Fruit fly (Drosophila melanogaster) whole organism, embryonic: ENCODE results near the gene Bgb.

Experiments
- Adf1 ChIP-seq: fragments of 200-800 bp; sonication (Bioruptor generic); IDR thresholded peaks from 2 replicates; pipeline ENCODE4 v1.3.6; 2022; ENCODE audit warnings: missing biosample characterization, missing genetic modification characterization
- Asciz ChIP-seq: fragments of 200-800 bp; sonication (Bioruptor generic); optimal IDR thresholded peaks from 2 replicates; lab custom pipeline; 2017; ENCODE audit warnings: missing biosample characterization, mild to moderate bottlenecking, missing genetic modification characterization, missing genetic modification reagents
- Atf6 ChIP-seq: fragments of 200-800 bp; sonication (Bioruptor generic); IDR thresholded peaks from 2 replicates; pipeline ENCODE4 v1.3.6; 2022; ENCODE audit warnings: missing biosample characterization, missing genetic modification characterization
- Bdp1 ChIP-seq: fragments of 200-800 bp; sonication (Bioruptor generic); optimal IDR thresholded peaks from 3 replicates; lab custom pipeline; 2016; ENCODE audit warnings: missing biosample characterization, missing genetic modification characterization
- CG11560 ChIP-seq: fragments of 200-800 bp; sonication (Bioruptor generic); IDR thresholded peaks from 3 replicates; pipeline ENCODE4 v1.3.6; 2022; ENCODE audit warnings: missing biosample characterization, missing genetic modification characterization
- CG12071 ChIP-seq: fragments of 200-800 bp; sonication (Bioruptor generic); optimal IDR thresholded peaks from 3 replicates; lab custom pipeline; 2018; ENCODE audit warnings: missing biosample characterization, mild to moderate bottlenecking, missing genetic modification characterization
- CG14441 ChIP-seq: fragments of 200-800 bp; sonication (Bioruptor generic); IDR thresholded peaks from 2 replicates; pipeline ENCODE4 v1.3.6; 2022; ENCODE audit warnings: missing biosample characterization, missing genetic modification characterization
- CG14667 ChIP-seq: fragments of 200-800 bp; sonication (Bioruptor generic); IDR thresholded peaks from 2 replicates; pipeline ENCODE4 v1.3.6; 2022; ENCODE audit warnings: missing biosample characterization, missing genetic modification characterization
- CG15696 ChIP-seq: fragments of 200-800 bp; sonication (Bioruptor generic); optimal IDR thresholded peaks from 2 replicates; lab custom pipeline; 2019; ENCODE audit warnings: missing biosample characterization, mild to moderate bottlenecking, missing genetic modification characterization, moderate library complexity
- CG16779 ChIP-seq: fragments of 200-800 bp; sonication (Bioruptor generic); IDR thresholded peaks from 2 replicates; pipeline ENCODE4 v1.3.6; 2022; ENCODE audit warnings: missing biosample characterization, missing genetic modification characterization
- CG2199 ChIP-seq: fragments of 200-800 bp; sonication (Bioruptor generic); IDR thresholded peaks from 3 replicates; pipeline ENCODE4 v1.3.6; 2022; ENCODE audit warnings: missing biosample characterization, missing genetic modification characterization
- CG31365 ChIP-seq: fragments of 200-800 bp; sonication (Bioruptor generic); optimal IDR thresholded peaks from 2 replicates; lab custom pipeline; 2018; ENCODE audit warnings: missing biosample characterization, mild to moderate bottlenecking, missing genetic modification characterization
- CG32772 ChIP-seq: fragments of 200-800 bp; sonication (Bioruptor generic); IDR thresholded peaks from 2 replicates; pipeline ENCODE4 v1.3.6; 2022; ENCODE audit warnings: missing biosample characterization, missing genetic modification characterization
- CG3281 ChIP-seq: fragments of 200-800 bp; sonication (Bioruptor generic); optimal IDR thresholded peaks from 3 replicates; lab custom pipeline; 2017; ENCODE audit warnings: missing biosample characterization, mild to moderate bottlenecking, missing genetic modification characterization
- CG3838 ChIP-seq: fragments of 200-800 bp; sonication (Bioruptor generic); optimal IDR thresholded peaks from 3 replicates; lab custom pipeline; 2016; ENCODE audit warnings: missing biosample characterization, missing genetic modification characterization
- CG4707 ChIP-seq: fragments of 200-800 bp; sonication (Bioruptor generic); optimal IDR thresholded peaks from 2 replicates; lab custom pipeline; 2018; ENCODE audit warnings: missing biosample characterization, mild to moderate bottlenecking, missing genetic modification characterization, moderate library complexity
- CG5953 ChIP-seq: fragments of 200-800 bp; sonication (Bioruptor generic); IDR thresholded peaks from 2 replicates; pipeline ENCODE4 v1.3.6; 2022; ENCODE audit warnings: missing biosample characterization, missing genetic modification characterization
- CG6175 ChIP-seq: fragments of 200-800 bp; sonication (Bioruptor generic); IDR thresholded peaks from 3 replicates; pipeline ENCODE4 v1.3.6; 2022; ENCODE audit warnings: missing biosample characterization, missing genetic modification characterization
- CG7928 ChIP-seq: fragments of 200-800 bp; sonication (Bioruptor generic); optimal IDR thresholded peaks from 2 replicates; lab custom pipeline; 2017; ENCODE audit warnings: missing biosample characterization, mild to moderate bottlenecking, missing genetic modification characterization
- Deaf1 ChIP-seq: fragments of 200-800 bp; optimal IDR thresholded peaks from 3 replicates; lab custom pipeline; 2019; ENCODE audit warnings: missing biosample characterization, mild to moderate bottlenecking, missing genetic modification characterization, moderate library complexity
- Dip3 ChIP-seq: fragments of 200-800 bp; sonication (Bioruptor generic); optimal IDR thresholded peaks from 3 replicates; lab custom pipeline; 2016; ENCODE audit warnings: missing biosample characterization, missing genetic modification characterization
- Elba2 ChIP-seq: fragments of 200-800 bp; sonication (Bioruptor generic); optimal IDR thresholded peaks from 3 replicates; lab custom pipeline; 2016; ENCODE audit warnings: missing biosample characterization, missing genetic modification characterization
- MTF-1 ChIP-seq: fragments of 200-800 bp; sonication (Bioruptor generic); optimal IDR thresholded peaks from 2 replicates; lab custom pipeline; 2018; ENCODE audit warnings: missing biosample characterization, mild to moderate bottlenecking, missing genetic modification characterization, borderline replicate concordance
- Med ChIP-seq: fragments of 200-800 bp; sonication (Bioruptor generic); peaks from one replicate; lab custom pipeline; 2016; ENCODE audit warnings: missing biosample characterization, missing genetic modification characterization, mild to moderate bottlenecking, inconsistent platforms, moderate library complexity
- NFAT ChIP-seq: fragments of 200-800 bp; sonication (Bioruptor generic); IDR thresholded peaks from 2 replicates; pipeline ENCODE4 v1.3.6; 2022; ENCODE audit warnings: missing biosample characterization, missing genetic modification characterization
- Oaz ChIP-seq: fragments of 200-800 bp; sonication (Bioruptor generic); IDR thresholded peaks from 2 replicates; pipeline ENCODE4 v1.3.6; 2022; ENCODE audit warnings: missing biosample characterization, missing genetic modification characterization
- Oli ChIP-seq: fragments of 200-800 bp; sonication (Bioruptor generic); optimal IDR thresholded peaks from 2 replicates; lab custom pipeline; 2018; ENCODE audit warnings: missing biosample characterization, mild to moderate bottlenecking, missing genetic modification characterization, moderate library complexity
- PHDP ChIP-seq: fragments of 200-800 bp; sonication (Bioruptor generic); optimal IDR thresholded peaks from 3 replicates; lab custom pipeline; 2018; ENCODE audit warnings: missing biosample characterization, mild to moderate bottlenecking, missing genetic modification characterization, moderate library complexity
- Rx ChIP-seq: fragments of 200-800 bp; sonication (Bioruptor generic); IDR thresholded peaks from 2 replicates; pipeline ENCODE4 v1.3.6; 2022; ENCODE audit warnings: missing biosample characterization, missing genetic modification characterization
- Sox102F ChIP-seq: fragments of 200-800 bp; sonication (Bioruptor generic); optimal IDR thresholded peaks from 2 replicates; lab custom pipeline; 2018; ENCODE audit warnings: missing biosample characterization, mild to moderate bottlenecking, missing genetic modification characterization, moderate library complexity
- Trl ChIP-seq, 3 experiments: fragments of >200 bp in 2 of 3; fragments of 200-800 bp in 1 of 3; sonication (Bioruptor generic) in 1 of 3; optimal IDR thresholded peaks; 2 replicates in 1 of 3; 3 replicates in 2 of 3; lab custom pipeline; 2016 to 2017; ENCODE audit warnings: missing biosample characterization in 1 of 3, missing genetic modification characterization in 1 of 3
- ab ChIP-seq: fragments of 200-800 bp; sonication (Bioruptor generic); optimal IDR thresholded peaks from 2 replicates; lab custom pipeline; 2016; ENCODE audit warnings: missing biosample characterization, missing genetic modification characterization
- ash1 ChIP-seq: fragments of 200-800 bp; sonication (Bioruptor generic); optimal IDR thresholded peaks from 2 replicates; lab custom pipeline; 2018; ENCODE audit warnings: missing biosample characterization, mild to moderate bottlenecking, missing genetic modification characterization
- bbx ChIP-seq: fragments of 200-800 bp; sonication (Bioruptor generic); IDR thresholded peaks from 2 replicates; pipeline ENCODE4 v1.3.6; 2022; ENCODE audit warnings: missing biosample characterization, missing genetic modification characterization; ENCODE audit not compliant: partially characterized antibody
- bowl ChIP-seq: fragments of 200-800 bp; sonication (Bioruptor generic); IDR thresholded peaks from 2 replicates; pipeline ENCODE4 v1.3.6; 2022; ENCODE audit warnings: missing biosample characterization, missing genetic modification characterization
- crol ChIP-seq: fragments of 200-800 bp; sonication (Bioruptor generic); IDR thresholded peaks from 2 replicates; pipeline ENCODE4 v1.3.6; 2022; ENCODE audit warnings: missing biosample characterization, missing genetic modification characterization
- disco-r ChIP-seq: fragments of 200-800 bp; sonication (Bioruptor generic); optimal IDR thresholded peaks from 2 replicates; lab custom pipeline; 2016; ENCODE audit warnings: missing biosample characterization, missing genetic modification characterization
- gt ChIP-seq: fragments of 200-800 bp; sonication (Bioruptor generic); IDR thresholded peaks from 2 replicates; pipeline ENCODE4 v1.3.6; 2022; ENCODE audit warnings: missing biosample characterization, missing genetic modification characterization
- jigr1 ChIP-seq: fragments of 200-800 bp; sonication (Bioruptor generic); IDR thresholded peaks from 3 replicates; pipeline ENCODE4 v1.3.6; 2022; ENCODE audit warnings: missing biosample characterization, missing genetic modification characterization
- lbe ChIP-seq: fragments of 200-800 bp; sonication (Bioruptor generic); optimal IDR thresholded peaks from 2 replicates; lab custom pipeline; 2016; ENCODE audit warnings: missing biosample characterization, mild to moderate bottlenecking, missing genetic modification characterization
- lov ChIP-seq, 2 experiments: fragments of 200-800 bp in 1 of 2; fragments of >200 bp in 1 of 2; sonication (Bioruptor generic) in 1 of 2; IDR thresholded peaks in 1 of 2; optimal IDR thresholded peaks in 1 of 2; 2 replicates in 1 of 2; 3 replicates in 1 of 2; pipeline versions ENCODE4 v1.3.6 to Lab custom; 2017 to 2022; ENCODE audit warnings: missing biosample characterization in 1 of 2, missing genetic modification characterization in 1 of 2
- mirr ChIP-seq: fragments of 200-800 bp; sonication (Bioruptor generic); optimal IDR thresholded peaks from 3 replicates; lab custom pipeline; 2018; ENCODE audit warnings: missing biosample characterization, mild to moderate bottlenecking, missing genetic modification characterization
- pita ChIP-seq: fragments of 200-800 bp; sonication (Bioruptor generic); optimal IDR thresholded peaks from 2 replicates; lab custom pipeline; 2017; ENCODE audit warnings: missing biosample characterization, mild to moderate bottlenecking, missing genetic modification characterization
- psq ChIP-seq: fragments of 200-800 bp; sonication (Bioruptor generic); optimal IDR thresholded peaks from 2 replicates; lab custom pipeline; 2017; ENCODE audit warnings: missing biosample characterization, missing genetic modification characterization
- run ChIP-seq: fragments of 200-800 bp; sonication (Bioruptor generic); optimal IDR thresholded peaks from 3 replicates; lab custom pipeline; 2018; ENCODE audit warnings: missing biosample characterization, mild to moderate bottlenecking, missing genetic modification characterization
- stc ChIP-seq: fragments of 200-800 bp; sonication (Bioruptor generic); IDR thresholded peaks from 2 replicates; pipeline ENCODE4 v1.3.6; 2022; ENCODE audit warnings: missing biosample characterization, missing genetic modification characterization
- unpg ChIP-seq: fragments of 200-800 bp; sonication (Bioruptor generic); optimal IDR thresholded peaks from 3 replicates; lab custom pipeline; 2018; ENCODE audit warnings: missing biosample characterization, mild to moderate bottlenecking, missing genetic modification characterization, moderate library complexity
- usp ChIP-seq: fragments of >200 bp; optimal IDR thresholded peaks from 2 replicates; lab custom pipeline; 2017; ENCODE audit warnings: missing biosample characterization, missing genetic modification characterization
- yki ChIP-seq: fragments of >200 bp; optimal IDR thresholded peaks from 3 replicates; lab custom pipeline; 2018
- zfh2 ChIP-seq: fragments of 200-800 bp; sonication (Bioruptor generic); optimal IDR thresholded peaks from 2 replicates; lab custom pipeline; 2016; ENCODE audit warnings: missing biosample characterization, missing genetic modification characterization

The Bgb gene

DNA sequence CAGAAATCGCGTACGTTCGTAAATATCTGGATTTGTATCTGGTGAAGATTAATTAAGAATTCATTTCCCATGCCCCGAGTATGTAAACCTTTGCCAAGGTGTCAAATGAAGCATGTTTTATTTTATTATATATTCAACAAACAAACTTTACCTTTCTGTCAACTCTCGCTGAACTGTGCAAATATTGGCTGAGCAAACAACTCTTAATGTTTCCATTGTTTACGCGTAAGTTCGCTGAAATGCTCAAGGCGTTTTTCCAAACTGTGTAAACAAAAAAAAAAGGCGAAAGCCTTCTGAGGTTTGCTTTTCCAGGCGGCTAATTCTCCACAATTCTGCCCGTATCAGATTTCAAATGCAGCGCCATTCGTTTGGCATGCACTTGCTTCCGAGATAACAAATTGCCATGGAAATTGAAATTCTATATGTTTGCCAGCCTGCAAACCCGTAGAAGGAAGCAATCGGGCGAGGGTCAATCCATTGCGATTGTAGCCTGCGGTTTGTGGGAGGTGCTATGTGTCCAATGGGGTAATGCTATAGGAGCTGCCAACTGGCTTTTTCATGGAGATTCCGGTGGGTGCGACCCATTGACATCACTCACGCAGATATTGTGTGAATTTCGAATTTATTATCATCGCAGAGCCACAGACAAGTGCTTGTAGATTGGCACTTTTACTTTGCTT, 47.7 kb upstream of the Bgb start (continued):
- TF ChIP-seq disco-r (GFP tag; lab: Kevin White, UChicago) (no peak), Bdp1 (peak; percentile 37), Oaz (GFP tag; lab: Robert Waterston, UW) (no peak), CG3838 (peak; percentile 10), bowl (GFP tag; lab: Robert Waterston, UW) (no peak), Oli (tag; lab: Kevin White, UChicago) (peak; percentile 3), Dip3 (peak; percentile 84), bbx (GFP tag; lab: Robert Waterston, UW) (no peak), Rx (GFP tag; lab: Robert Waterston, UW) (no peak), CG14667 (no peak), lov (optimal IDR thresholded peaks at IDR 0.05; lab: Kevin White, UChicago) (no peak), lov (GFP tag; IDR thresholded peaks at IDR 0.05; lab: Robert Waterston, UW) (0 out of 3 replicates have a peak, but pooled peaks have one; percentile 31), CG31365 (tag; lab: Kevin White, UChicago) (peak; percentile 79), CG4707 (GFP tag; lab: Kevin White, UChicago) (peak; percentile 26), stc (GFP tag; lab: Robert Waterston, UW) (peak; percentile 67), CG12071 (GFP tag; lab: Kevin White, UChicago) (peak; percentile 94), Elba2 (GFP tag; lab: Kevin White, UChicago) (no peak), Atf6 (peak; percentile 92), Sox102F (GFP tag; lab: Kevin White, UChicago) (no peak), CG2199 (no peak), CG15696 (tag; lab: Kevin White, UChicago) (peak; percentile 57), psq (peak; percentile 6), yki (lab: Kevin White, UChicago) (no peak), CG5953 (GFP tag; lab: Robert Waterston, UW) (0 out of 2 replicates have a peak, but pooled peaks have one; percentile 50), mirr (GFP tag; lab: Kevin White, UChicago) (peak; percentile 81), NFAT (GFP tag; lab: Robert Waterston, UW) (0 out of 2 replicates have a peak, but pooled peaks have one; percentile 41), CG3281 (GFP tag; lab: Kevin White, UChicago) (peak; percentile 93), Deaf1 (no peak), CG32772 (GFP tag; lab: Robert Waterston, UW) (no peak), zfh2 (GFP tag; lab: Kevin White, UChicago) (peak; percentile 57), CG14441 (no peak; the same call in 1 of the 2 replicates), PHDP (tag; lab: Kevin White, UChicago) (peak; percentile 87), lbe (GFP tag; lab: Kevin White, UChicago) (peak; percentile 99), Asciz (GFP tag; lab: Kevin White, UChicago) (peak; percentile 80), gt (GFP tag; lab: Robert Waterston, UW) (no peak), jigr1 (GFP tag; lab: Robert Waterston, UW) (no peak), run (peak; percentile 13), Med (peak; percentile 97), CG16779 (GFP tag; lab: Robert Waterston, UW) (0 out of 2 replicates have a peak, but pooled peaks have one; percentile 34), crol (no peak), MTF-1 (peak; percentile 86), CG11560 (tag; lab: Robert Waterston, UW) (no peak), Adf1 (GFP tag; lab: Robert Waterston, UW) (peak; percentile 64; the same call in 1 of the 2 replicates), Trl (optimal IDR thresholded peaks at IDR 0.05; lab: Kevin White, UChicago) (no peak), Trl (GFP tag; optimal IDR thresholded peaks at IDR 0.05; lab: Kevin White, UChicago) (peak; percentile 73), pita (no peak), CG6175 (GFP tag; lab: Robert Waterston, UW) (peak; percentile 26; the same call in 1 of the 3 replicates), CG7928 (GFP tag; lab: Kevin White, UChicago) (peak; percentile 64), ab (GFP tag; lab: Kevin White, UChicago) (no peak), unpg (GFP tag; lab: Kevin White, UChicago) (peak; percentile 65), ash1 (GFP tag; lab: Kevin White, UChicago) (peak; percentile 79), usp (GFP tag; lab: Kevin White, UChicago) (no peak)
